Fruit fly (Drosophila melanogaster): ENCODE data around the gene CG13247.

The CG13247 gene

DNA sequence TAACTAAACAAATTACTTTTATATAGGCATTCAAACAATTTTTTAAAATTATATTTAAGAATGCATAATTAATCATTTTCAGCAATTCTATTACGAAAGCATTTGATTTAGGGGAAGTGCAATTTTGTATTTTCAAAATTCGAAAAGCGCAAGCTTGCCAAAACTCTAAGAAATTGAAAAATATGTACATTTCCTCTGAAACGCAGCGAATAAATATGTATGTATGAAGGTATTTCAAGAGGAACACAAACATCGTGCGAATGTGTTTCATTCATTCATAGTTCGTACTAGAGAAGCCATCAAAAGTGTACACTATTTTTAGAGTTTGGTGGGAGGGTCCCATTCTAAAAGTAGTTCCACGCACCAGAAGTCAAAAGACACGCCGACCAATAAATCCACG lies at the start of gene CG13247:
Gene CG13247, plus strand, starts transcription at position 301 of the 400 bp plus-strand sequence.
- TF ChIP-seq CG8478 (optimal IDR thresholded peaks at IDR 0.05) = no peak
- no peak for TF ChIP-seq CTCF (optimal IDR thresholded peaks at IDR 0.05)

DNA sequence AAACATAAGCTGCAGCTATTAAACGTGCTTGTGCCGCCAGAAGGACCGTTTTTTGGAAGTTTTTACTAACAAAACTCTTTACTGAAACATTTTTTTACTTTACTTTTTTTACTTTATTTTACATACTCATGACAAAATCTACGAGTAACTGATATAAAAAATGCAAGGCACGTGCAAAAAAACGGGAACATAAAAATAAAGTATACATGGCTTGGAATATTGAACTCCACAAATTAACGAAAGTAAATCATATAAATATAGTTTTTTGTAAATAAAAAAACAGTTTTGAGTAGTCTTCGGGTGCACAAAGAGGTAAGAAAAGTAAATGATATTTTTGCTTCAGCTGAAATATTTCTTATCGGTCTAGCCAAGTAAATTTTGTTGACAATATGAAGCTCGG lies 49.5 kb upstream of the CG13247 start, which contains the start of gene Spn77Bb:
Gene Spn77Bb, plus strand, starts transcription at position 301 of the 400 bp plus-strand sequence.
- TF ChIP-seq CG8478 (optimal IDR thresholded peaks at IDR 0.05) = no peak
- no peak for TF ChIP-seq CTCF (optimal IDR thresholded peaks at IDR 0.05)

DNA sequence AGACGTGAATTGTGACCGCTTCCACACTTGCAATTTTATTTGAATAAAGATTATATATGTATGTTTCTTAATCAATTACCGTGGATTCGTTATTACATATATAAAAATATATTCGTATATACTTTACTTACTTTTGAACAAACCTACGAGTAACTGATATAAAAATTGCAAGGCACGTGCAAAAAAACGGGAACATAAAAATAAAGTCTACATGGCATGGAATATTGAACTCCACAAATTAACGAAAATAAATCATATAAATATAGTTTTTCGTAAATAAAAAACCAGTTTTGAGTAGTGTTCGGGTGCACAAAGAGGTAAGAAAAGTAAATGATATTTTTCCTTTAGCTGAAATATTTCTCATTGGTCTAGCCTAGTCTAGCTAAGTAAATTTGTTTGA lies 27.8 kb upstream of the CG13247 start, which contains the start of gene Spn77Bc:
Gene Spn77Bc, plus strand, starts transcription at position 301 of the 400 bp plus-strand sequence.
- no peak for TF ChIP-seq CG8478 (optimal IDR thresholded peaks at IDR 0.05)
- TF ChIP-seq CTCF (optimal IDR thresholded peaks at IDR 0.05) = no peak

- TF ChIP-seq CTCF (optimal IDR thresholded peaks at IDR 0.05) (no peak), CG8478 (optimal IDR thresholded peaks at IDR 0.05) (no peak)
These were observed 22.1 kb upstream of the CG13247 start, which contains the start of the genes Rbbp5 and eRF1 for dm6 chr3L:20347762-20348580. Gene Rbbp5, minus strand, starts transcription at chr3L:20347942. Gene eRF1, plus strand, starts transcription at chr3L:20348355.

DNA sequence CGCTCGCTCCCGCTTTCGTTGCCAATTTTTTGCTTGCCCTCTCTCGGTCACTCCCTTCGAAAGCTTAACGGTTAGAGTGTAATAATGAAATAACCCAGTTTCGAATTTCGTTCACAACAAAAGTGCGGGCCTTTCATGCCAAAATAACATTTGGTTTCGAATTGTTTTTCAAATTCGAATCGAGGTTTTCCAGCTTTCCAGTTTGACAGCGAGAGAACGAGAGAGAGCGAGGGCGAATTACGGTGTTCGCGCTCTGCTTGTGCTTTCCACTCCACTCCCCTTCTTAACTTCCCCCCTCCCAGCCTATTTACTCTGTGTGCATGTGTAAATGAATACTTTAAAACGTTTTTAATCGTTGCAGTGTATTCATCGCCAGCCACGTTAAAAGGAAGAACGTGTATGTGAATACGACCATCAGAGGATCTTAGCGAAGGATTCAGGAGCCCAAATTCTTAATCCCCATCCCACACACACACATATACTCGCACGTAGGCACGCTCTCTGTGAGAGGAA lies 21.5 kb upstream of the CG13247 start:
- TF ChIP-seq CTCF (optimal IDR thresholded peaks at IDR 0.05) (no peak), CG8478 (optimal IDR thresholded peaks at IDR 0.05) (no peak)

DNA sequence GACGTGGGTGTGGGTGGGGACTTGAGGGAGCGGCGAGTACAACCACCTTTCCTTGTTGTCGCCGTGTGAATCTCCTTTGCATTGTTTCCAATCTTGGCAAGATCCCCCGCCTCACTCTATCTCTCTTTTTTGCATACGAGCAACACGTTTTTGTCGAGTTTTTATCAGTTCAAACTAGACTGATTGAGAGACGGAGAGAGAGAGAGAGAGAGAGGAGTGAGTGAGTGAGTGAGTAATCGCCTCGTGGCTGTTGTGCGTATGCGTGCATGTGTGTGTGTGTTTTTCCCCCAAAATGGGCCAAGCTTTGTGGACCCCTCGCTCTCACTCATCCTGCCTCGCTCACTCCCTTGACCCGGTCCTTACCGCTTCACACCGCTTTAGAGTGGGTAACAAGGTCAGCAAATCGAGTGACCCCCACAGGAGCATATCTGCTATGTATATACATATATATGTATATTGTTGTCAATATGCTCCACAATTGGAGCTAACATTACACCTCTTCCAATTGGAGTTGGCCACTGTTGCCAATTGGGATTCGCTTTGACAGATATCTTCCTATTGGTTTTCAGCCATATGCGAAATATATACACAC lies 20.7 kb upstream of the CG13247 start:
- TF ChIP-seq CTCF (optimal IDR thresholded peaks at IDR 0.05) (no peak), CG8478 (optimal IDR thresholded peaks at IDR 0.05) (no peak)

- TF ChIP-seq CG8478 (optimal IDR thresholded peaks at IDR 0.05) (no peak), CTCF (optimal IDR thresholded peaks at IDR 0.05) (no peak)
These were observed 17.0 kb upstream of the CG13247 start, which contains the start of gene CG5618 for dm6 chr3L:20353149-20353548. Gene CG5618, plus strand, starts transcription at chr3L:20353449.

DNA sequence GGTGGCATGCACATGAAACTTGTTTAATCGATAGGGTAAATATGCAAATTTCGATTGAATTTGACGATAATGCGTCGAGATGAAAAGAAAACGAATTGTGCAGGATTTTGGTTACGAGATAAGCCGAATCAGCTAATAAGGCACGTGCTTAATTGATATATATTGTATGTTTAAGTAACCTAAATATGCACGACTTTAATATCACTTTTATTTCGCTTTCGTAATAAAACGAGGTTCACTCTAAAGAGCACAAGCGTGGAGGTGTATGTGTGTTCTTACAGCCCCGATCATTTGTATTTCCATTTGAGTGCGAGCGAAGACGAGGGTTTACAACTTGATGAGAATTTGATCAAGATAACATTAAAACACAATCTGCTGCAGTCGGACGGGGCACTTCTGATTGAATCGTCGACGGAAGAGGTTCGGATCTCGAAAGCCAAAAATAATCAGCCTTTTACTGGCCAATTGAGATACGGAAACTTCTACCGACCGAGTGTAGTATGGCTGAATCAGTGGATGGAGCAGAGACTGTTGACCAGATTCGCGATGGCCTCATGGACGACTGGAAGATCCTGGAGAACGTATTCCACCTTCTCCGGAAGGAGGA lies 16.3 kb upstream of the CG13247 start:
- TF ChIP-seq CG8478 (optimal IDR thresholded peaks at IDR 0.05) (no peak), CTCF (optimal IDR thresholded peaks at IDR 0.05) (no peak)

dm6 chr3L:20354363-20354762 lies 15.8 kb upstream of the CG13247 start:
- TF ChIP-seq CTCF (optimal IDR thresholded peaks at IDR 0.05) (no peak), CG8478 (optimal IDR thresholded peaks at IDR 0.05) (no peak)

DNA sequence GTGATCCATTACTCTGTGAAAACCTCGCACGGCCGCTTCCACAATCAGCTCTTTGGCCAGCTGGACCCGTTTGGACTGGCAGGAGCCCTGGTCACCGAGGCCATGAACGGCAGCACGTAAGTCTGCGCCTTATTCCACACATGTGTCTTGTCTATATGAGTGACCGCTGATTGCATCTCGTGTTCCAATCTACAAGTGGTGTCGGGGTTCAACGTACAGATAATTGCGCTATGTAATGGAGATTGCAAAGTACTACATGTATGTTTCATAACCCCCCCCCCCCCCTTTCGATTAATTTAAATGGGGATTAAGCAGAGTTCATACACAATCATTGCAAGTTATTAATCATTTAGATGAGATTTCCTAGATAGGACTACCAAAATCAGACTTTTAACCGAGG lies 15.2 kb upstream of the CG13247 start:
- no peak for TF ChIP-seq CG8478 (optimal IDR thresholded peaks at IDR 0.05)
- TF ChIP-seq CTCF (optimal IDR thresholded peaks at IDR 0.05) = no peak

DNA sequence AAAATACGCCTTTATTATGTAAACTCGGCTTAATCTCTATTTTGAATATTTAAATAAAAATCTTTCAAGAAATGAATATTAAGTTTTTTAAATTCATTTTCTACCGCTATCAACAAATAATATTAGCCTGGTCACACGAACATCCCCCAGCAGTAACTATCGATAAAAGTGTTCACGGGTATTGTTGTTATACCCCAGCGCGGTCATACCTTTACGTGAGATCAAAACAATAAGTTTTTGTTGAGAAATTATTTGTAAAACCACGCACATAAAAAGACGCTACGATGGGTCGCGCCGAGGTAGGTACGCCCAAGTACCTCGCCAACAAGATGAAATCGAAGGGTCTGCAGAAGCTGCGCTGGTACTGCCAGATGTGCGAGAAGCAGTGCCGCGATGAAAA lies 13.5 kb upstream of the CG13247 start, which contains the start of gene kin17:
Gene kin17, plus strand, starts transcription at position 195 of the 400 bp plus-strand sequence.
- TF ChIP-seq CTCF (optimal IDR thresholded peaks at IDR 0.05) = no peak
- no peak for TF ChIP-seq CG8478 (optimal IDR thresholded peaks at IDR 0.05)

DNA sequence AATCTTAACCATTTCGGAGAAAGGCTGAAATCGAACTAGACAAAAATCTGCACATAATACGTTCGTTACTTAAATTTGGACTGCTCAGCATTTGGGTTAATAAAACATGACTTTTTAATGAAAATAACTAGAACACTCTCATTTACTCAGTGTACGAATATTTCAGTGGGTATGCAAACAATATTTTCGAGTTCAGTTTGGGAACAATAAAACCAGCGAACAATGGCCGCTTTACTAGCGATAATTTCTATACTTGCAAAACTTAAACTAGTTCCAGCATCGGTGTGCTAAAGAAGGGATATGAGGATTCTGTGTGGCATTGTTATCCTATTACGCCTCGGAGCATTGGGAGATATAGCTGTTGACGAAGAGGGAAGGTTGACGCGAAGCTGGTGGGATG lies 11.9 kb upstream of the CG13247 start, which contains the start of gene CG5665:
Gene CG5665, plus strand, starts transcription at position 301 of the 400 bp plus-strand sequence.
- TF ChIP-seq CG8478 (optimal IDR thresholded peaks at IDR 0.05) (no peak), CTCF (optimal IDR thresholded peaks at IDR 0.05) (no peak)

- TF ChIP-seq CG8478 (optimal IDR thresholded peaks at IDR 0.05) = no peak
- no peak for TF ChIP-seq CTCF (optimal IDR thresholded peaks at IDR 0.05)
These were observed 8.7 kb upstream of the CG13247 start, which contains the start of gene Prim2 for dm6 chr3L:20361389-20361788. Gene Prim2, minus strand, starts transcription at chr3L:20361585.

DNA sequence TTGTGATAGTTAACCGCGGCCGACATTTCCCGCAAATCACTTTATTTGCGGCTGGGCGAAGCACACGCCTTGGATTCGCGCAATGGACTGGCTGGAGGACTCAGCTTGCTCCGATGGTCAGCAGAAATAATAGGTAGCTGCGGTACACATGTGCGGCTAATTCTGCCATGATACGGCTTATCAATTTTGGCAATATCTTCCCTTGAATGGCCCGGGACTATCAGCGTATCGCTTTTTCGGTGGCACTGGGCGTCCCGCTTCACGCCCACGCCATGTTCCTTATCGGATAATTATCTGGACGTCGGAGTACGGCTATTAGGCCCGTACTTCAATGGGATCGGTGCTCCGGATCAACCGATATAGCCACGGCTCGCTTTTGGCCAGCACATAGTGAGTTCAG lies 4.0 kb upstream of the CG13247 start:
- TF ChIP-seq CG8478 (optimal IDR thresholded peaks at IDR 0.05) (no peak), CTCF (optimal IDR thresholded peaks at IDR 0.05) (no peak)
